Fruit fly (Drosophila melanogaster) whole organism, prepupa: ENCODE data around the gene bsk.

Experiments used
- CG10669 ChIP-seq: fragments of 200-800 bp; sonication (Bioruptor generic); optimal IDR thresholded peaks from 3 replicates; lab custom pipeline; 2018; ENCODE audit warnings: missing biosample characterization, mild to moderate bottlenecking, missing genetic modification characterization, moderate library complexity
- CG11902 ChIP-seq: fragments of 200-800 bp; sonication (Bioruptor generic); optimal IDR thresholded peaks from 3 replicates; lab custom pipeline; 2016; ENCODE audit warnings: missing biosample characterization, missing genetic modification characterization
- CG15336 ChIP-seq: fragments of 200-800 bp; sonication (Bioruptor generic); IDR thresholded peaks from 2 replicates; pipeline ENCODE4 v1.3.6; 2022; ENCODE audit warnings: missing biosample characterization, missing genetic modification characterization
- CG1621 ChIP-seq: fragments of 200-800 bp; sonication (Bioruptor generic); optimal IDR thresholded peaks from 3 replicates; lab custom pipeline; 2018; ENCODE audit warnings: missing biosample characterization, mild to moderate bottlenecking, missing genetic modification characterization
- CG3032 ChIP-seq: fragments of 200-800 bp; optimal IDR thresholded peaks from 2 replicates; lab custom pipeline; 2019; ENCODE audit warnings: missing biosample characterization, mild to moderate bottlenecking, missing genetic modification characterization, moderate library complexity
- CG32006 ChIP-seq: fragments of 200-800 bp; sonication (Bioruptor generic); optimal IDR thresholded peaks from 3 replicates; lab custom pipeline; 2017; ENCODE audit warnings: missing biosample characterization, mild to moderate bottlenecking, missing genetic modification characterization
- CG34406 ChIP-seq: fragments of 200-800 bp; sonication (Bioruptor generic); optimal IDR thresholded peaks from 3 replicates; lab custom pipeline; 2016; ENCODE audit warnings: missing biosample characterization, missing genetic modification characterization
- CG3919 ChIP-seq: fragments of 200-800 bp; sonication (Bioruptor generic); optimal IDR thresholded peaks from 3 replicates; lab custom pipeline; 2016; ENCODE audit warnings: missing biosample characterization, missing genetic modification characterization
- CG4318 ChIP-seq: fragments of 200-800 bp; sonication (Bioruptor generic); optimal IDR thresholded peaks from 3 replicates; lab custom pipeline; 2017; ENCODE audit warnings: missing biosample characterization, mild to moderate bottlenecking, missing genetic modification characterization
- CG6163 ChIP-seq: fragments of 200-800 bp; sonication (Bioruptor generic); IDR thresholded peaks from 3 replicates; pipeline ENCODE4 v1.3.6; 2022; ENCODE audit warnings: missing biosample characterization, missing genetic modification characterization
- CG6276 ChIP-seq: fragments of 200-800 bp; sonication (Bioruptor generic); optimal IDR thresholded peaks from 2 replicates; lab custom pipeline; 2017; ENCODE audit warnings: missing biosample characterization, mild to moderate bottlenecking, missing genetic modification characterization
- CG6792 ChIP-seq: fragments of 200-800 bp; sonication (Bioruptor generic); optimal IDR thresholded peaks from 3 replicates; lab custom pipeline; 2016; ENCODE audit warnings: missing biosample characterization, missing genetic modification characterization
- CG6808 ChIP-seq: fragments of 200-800 bp; sonication (Bioruptor generic); optimal IDR thresholded peaks from 3 replicates; lab custom pipeline; 2017; ENCODE audit warnings: missing biosample characterization, missing genetic modification characterization, mild to moderate bottlenecking, moderate library complexity, missing genetic modification reagents
- CG7368 ChIP-seq: fragments of 200-800 bp; sonication (Bioruptor generic); optimal IDR thresholded peaks from 3 replicates; lab custom pipeline; 2016; ENCODE audit warnings: missing biosample characterization, missing genetic modification characterization
- CG8119 ChIP-seq: fragments of 200-800 bp; sonication (Bioruptor generic); IDR thresholded peaks from 3 replicates; pipeline ENCODE4 v1.3.6; 2022; ENCODE audit warnings: missing biosample characterization, missing genetic modification characterization
- CG8632 ChIP-seq: fragments of 200-800 bp; sonication (Bioruptor generic); optimal IDR thresholded peaks from 3 replicates; lab custom pipeline; 2016; ENCODE audit warnings: missing biosample characterization, missing genetic modification characterization
- CG9139 ChIP-seq: fragments of 200-800 bp; sonication (Bioruptor generic); optimal IDR thresholded peaks from 3 replicates; lab custom pipeline; 2017; ENCODE audit warnings: missing biosample characterization, mild to moderate bottlenecking, missing genetic modification characterization
- Eip78C ChIP-seq: fragments of 200-800 bp; sonication (Bioruptor generic); peaks from one replicate; lab custom pipeline; 2016; ENCODE audit warnings: missing biosample characterization, missing genetic modification characterization
- Eip93F ChIP-seq: fragments of 200-800 bp; sonication (Bioruptor generic); optimal IDR thresholded peaks from 2 replicates; lab custom pipeline; 2016; ENCODE audit warnings: missing biosample characterization, mild to moderate bottlenecking, missing genetic modification characterization
- Hr38 ChIP-seq: sonication (Bioruptor generic); optimal IDR thresholded peaks from 2 replicates; lab custom pipeline; 2016; ENCODE audit warnings: missing biosample characterization, missing genetic modification characterization
- Hr4 ChIP-seq: fragments of 200-800 bp; sonication (Bioruptor generic); optimal IDR thresholded peaks from 3 replicates; lab custom pipeline; 2016; ENCODE audit warnings: missing biosample characterization, missing genetic modification characterization
- Lpt ChIP-seq: fragments of 200-800 bp; sonication (Bioruptor generic); optimal IDR thresholded peaks from 3 replicates; lab custom pipeline; 2016; ENCODE audit warnings: missing biosample characterization, missing genetic modification characterization
- Met ChIP-seq: fragments of 200-800 bp; sonication (Bioruptor generic); optimal IDR thresholded peaks from 3 replicates; lab custom pipeline; 2016; ENCODE audit warnings: missing biosample characterization, missing genetic modification characterization
- OdsH ChIP-seq: fragments of 200-800 bp; sonication (Bioruptor generic); optimal IDR thresholded peaks from 3 replicates; lab custom pipeline; 2016; ENCODE audit warnings: missing biosample characterization, missing genetic modification characterization
- Smox ChIP-seq: fragments of 200-800 bp; sonication (Bioruptor generic); optimal IDR thresholded peaks from 3 replicates; lab custom pipeline; 2016; ENCODE audit warnings: missing biosample characterization, missing genetic modification characterization
- Sox14 ChIP-seq: fragments of 200-800 bp; sonication (Bioruptor generic); optimal IDR thresholded peaks from 3 replicates; lab custom pipeline; 2016; ENCODE audit warnings: missing biosample characterization, missing genetic modification characterization
- Sox15 ChIP-seq: fragments of 200-800 bp; sonication (Bioruptor generic); optimal IDR thresholded peaks from 3 replicates; lab custom pipeline; 2016; ENCODE audit warnings: missing biosample characterization, missing genetic modification characterization
- cyc ChIP-seq: fragments of 200-800 bp; sonication (Bioruptor generic); optimal IDR thresholded peaks from 3 replicates; lab custom pipeline; 2016; ENCODE audit warnings: missing biosample characterization, missing genetic modification characterization
- dac ChIP-seq: fragments of 200-800 bp; sonication (Bioruptor generic); optimal IDR thresholded peaks from 2 replicates; lab custom pipeline; 2017; ENCODE audit warnings: missing biosample characterization, mild to moderate bottlenecking, missing genetic modification characterization
- dsx ChIP-seq: fragments of 200-800 bp; optimal IDR thresholded peaks from 3 replicates; lab custom pipeline; 2019; ENCODE audit warnings: missing biosample characterization, mild to moderate bottlenecking, missing genetic modification characterization, moderate library complexity; ENCODE audit not compliant: poor library complexity, severe bottlenecking
- esn ChIP-seq: fragments of 200-800 bp; sonication (Bioruptor generic); optimal IDR thresholded peaks from 2 replicates; lab custom pipeline; 2016; ENCODE audit warnings: missing biosample characterization, mild to moderate bottlenecking, missing genetic modification characterization, moderate library complexity
- fd59A ChIP-seq: fragments of 200-800 bp; sonication (Bioruptor generic); optimal IDR thresholded peaks from 2 replicates; lab custom pipeline; 2017; ENCODE audit warnings: missing biosample characterization, mild to moderate bottlenecking, missing genetic modification characterization, missing genetic modification reagents
- fd85E ChIP-seq: fragments of 200-800 bp; sonication (Bioruptor generic); optimal IDR thresholded peaks from 3 replicates; lab custom pipeline; 2016; ENCODE audit warnings: missing biosample characterization, missing genetic modification characterization
- fkh ChIP-seq: fragments of 200-800 bp; sonication (Bioruptor generic); optimal IDR thresholded peaks from 3 replicates; lab custom pipeline; 2017; ENCODE audit warnings: missing biosample characterization, mild to moderate bottlenecking, missing genetic modification characterization, moderate library complexity
- lz ChIP-seq: fragments of 200-800 bp; sonication (Bioruptor generic); optimal IDR thresholded peaks from 3 replicates; lab custom pipeline; 2016; ENCODE audit warnings: missing biosample characterization, missing genetic modification characterization
- pdm3 ChIP-seq: fragments of 200-800 bp; sonication (Bioruptor generic); optimal IDR thresholded peaks from 3 replicates; lab custom pipeline; 2016; ENCODE audit warnings: missing biosample characterization, missing genetic modification characterization
- spab ChIP-seq: fragments of 200-800 bp; sonication (Bioruptor generic); optimal IDR thresholded peaks from 2 replicates; lab custom pipeline; 2017; ENCODE audit warnings: missing biosample characterization, mild to moderate bottlenecking, missing genetic modification characterization, missing genetic modification reagents
- ss ChIP-seq, 2 experiments: fragments of 200-800 bp; sonication (Bioruptor generic); optimal IDR thresholded peaks; 2 replicates in 1 of 2; 3 replicates in 1 of 2; lab custom pipeline; 2017 to 2018; ENCODE audit warnings: mild to moderate bottlenecking in 2 of 2, missing biosample characterization in 2 of 2, missing genetic modification characterization in 2 of 2, moderate library complexity in 1 of 2
- svp ChIP-seq: fragments of 200-800 bp; sonication (Bioruptor generic); peaks from one replicate; lab custom pipeline; 2016; ENCODE audit warnings: missing biosample characterization, missing genetic modification characterization
- vri ChIP-seq: fragments of 200-800 bp; sonication (Bioruptor generic); optimal IDR thresholded peaks from 3 replicates; lab custom pipeline; 2016; ENCODE audit warnings: missing biosample characterization, mild to moderate bottlenecking, missing genetic modification characterization

Gene bsk

DNA sequence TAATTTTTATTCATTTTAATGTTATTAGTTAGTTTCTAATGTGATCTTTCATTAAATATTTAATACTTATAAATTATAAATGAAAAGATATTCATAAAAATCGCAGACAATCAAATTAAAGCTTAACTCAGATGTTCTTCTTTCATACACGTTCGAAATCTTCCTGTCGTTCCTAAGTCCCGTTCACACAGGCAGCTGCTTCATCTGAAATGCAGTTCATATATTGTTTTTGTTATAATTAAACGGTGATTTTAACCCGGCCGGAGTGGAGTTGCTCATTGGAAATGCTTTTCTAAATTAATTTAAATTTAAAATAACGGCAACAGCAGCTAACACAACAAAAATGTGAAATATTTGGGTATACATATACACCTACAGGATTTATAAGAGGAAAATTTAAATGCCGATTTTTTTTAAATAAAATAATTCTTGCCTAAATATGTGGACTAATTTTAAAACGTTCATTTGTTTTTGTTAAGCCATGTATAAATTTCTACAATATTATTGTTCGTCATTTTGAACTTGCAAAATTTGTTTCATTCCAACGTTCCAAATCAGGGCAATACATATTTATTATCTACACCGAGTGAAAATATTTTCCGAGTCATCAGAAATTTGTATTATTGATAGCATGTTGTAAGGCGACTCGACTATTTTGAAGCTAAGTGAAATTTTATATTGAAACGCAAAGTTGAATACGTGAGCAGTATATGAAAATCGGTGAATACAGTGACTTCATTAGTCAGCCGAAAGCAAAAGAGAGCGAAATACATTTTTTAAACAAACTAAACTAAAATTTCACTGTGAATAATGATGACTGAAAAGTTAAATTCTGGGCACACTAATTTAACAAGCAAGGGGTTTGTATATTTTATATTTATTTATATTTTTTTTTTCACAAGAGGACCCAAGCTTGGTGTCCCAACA is 11.3 kb downstream of the bsk start, which contains the start of gene me31B:
Gene me31B (plus strand): TSS at position 616 of the 927 bp plus-strand sequence.
- TF ChIP-seq Smox (GFP tag; lab: Kevin White, UChicago) (no peak), Lpt (GFP tag; lab: Kevin White, UChicago) (no peak), Hr4 (GFP tag; lab: Kevin White, UChicago) (no peak), fkh (GFP tag; lab: Kevin White, UChicago) (no peak), pdm3 (GFP tag; lab: Kevin White, UChicago) (no peak), Hr38 (GFP tag; lab: Kevin White, UChicago) (no peak), CG6163 (GFP tag; lab: Robert Waterston, UW) (no peak), OdsH (GFP tag; lab: Kevin White, UChicago) (no peak), CG8632 (no peak), Eip78C (GFP tag; lab: Kevin White, UChicago) (no peak), CG34406 (GFP tag; lab: Kevin White, UChicago) (no peak), Sox14 (no peak), CG3032 (tag; lab: Kevin White, UChicago) (peak; percentile 14), CG7368 (GFP tag; lab: Kevin White, UChicago) (no peak), CG3919 (GFP tag; lab: Kevin White, UChicago) (no peak), Eip93F (GFP tag; lab: Kevin White, UChicago) (peak; percentile 7), CG32006 (GFP tag; lab: Kevin White, UChicago) (no peak)

DNA sequence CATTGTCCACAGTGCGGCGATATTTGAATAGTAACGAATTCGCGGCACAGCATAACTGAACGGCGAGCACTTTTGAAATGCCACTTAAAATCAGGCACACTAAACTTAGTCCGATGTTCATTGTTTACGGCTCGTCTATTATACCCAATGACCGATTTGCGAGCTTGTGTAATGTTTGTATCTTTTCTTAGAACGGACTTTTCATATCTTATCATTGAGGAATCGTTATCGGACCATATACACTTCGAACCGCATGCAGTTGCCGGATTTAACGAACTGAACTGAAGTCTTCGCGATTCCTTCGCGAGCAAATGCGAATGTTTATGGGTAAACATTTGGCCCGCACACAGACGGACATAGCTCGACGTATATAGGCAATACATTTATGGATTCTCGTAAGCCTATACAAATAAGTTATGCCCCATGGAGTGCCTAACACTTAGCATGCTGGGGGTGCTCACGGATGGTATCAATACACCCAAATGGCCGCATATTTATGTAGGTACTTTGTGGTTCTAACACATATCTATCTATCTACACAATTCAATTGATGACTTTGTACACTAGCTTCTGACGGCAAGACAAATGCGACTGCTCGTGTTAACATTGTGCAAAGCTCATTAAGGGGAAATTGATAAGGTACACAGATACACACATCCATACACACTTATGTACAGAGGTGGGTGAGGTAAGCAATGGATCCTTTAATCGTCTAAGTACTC is 12.4 kb downstream of the bsk start, which contains the start of gene mthl15:
Gene mthl15 (minus strand): TSS at position 593 of the 722 bp plus-strand sequence.
- TF ChIP-seq fd59A (GFP tag; lab: Kevin White, UChicago) (no peak), vri (GFP tag; lab: Kevin White, UChicago) (peak; percentile 34), CG4318 (GFP tag; lab: Kevin White, UChicago) (no peak), CG8632 (no peak), Sox15 (GFP tag; lab: Kevin White, UChicago) (no peak), fd85E (GFP tag; lab: Kevin White, UChicago) (no peak), dac (no peak), pdm3 (GFP tag; lab: Kevin White, UChicago) (no peak), CG6792 (GFP tag; lab: Kevin White, UChicago) (no peak), Eip93F (GFP tag; lab: Kevin White, UChicago) (no peak), CG3919 (GFP tag; lab: Kevin White, UChicago) (no peak), spab (GFP tag; lab: Kevin White, UChicago) (no peak), esn (no peak), CG6808 (GFP tag; lab: Kevin White, UChicago) (no peak), fkh (GFP tag; lab: Kevin White, UChicago) (peak; percentile 90), dsx (no peak), CG1621 (tag; lab: Kevin White, UChicago) (no peak), ss (GFP tag; optimal IDR thresholded peaks at IDR 0.05; lab: Kevin White, UChicago) (no peak)

DNA sequence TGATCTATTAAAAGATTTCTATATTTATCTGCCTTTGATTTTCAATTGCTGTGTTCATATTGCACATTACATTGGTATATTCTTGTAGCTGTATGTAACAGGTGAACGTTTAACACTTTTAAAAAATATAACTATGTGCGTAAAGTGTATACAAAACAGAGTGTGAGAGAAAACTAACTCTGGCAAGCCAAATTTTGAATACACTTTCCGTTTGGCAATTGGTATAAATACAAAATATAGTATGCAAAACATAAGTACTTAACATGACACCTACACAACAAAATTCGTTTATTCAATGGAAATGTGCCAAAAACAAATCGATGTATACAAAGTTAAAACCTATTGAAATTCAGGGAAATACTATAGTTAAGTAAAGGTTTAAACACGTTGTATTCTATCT is 17.5 kb downstream of the bsk start:
- TF ChIP-seq CG7368 (GFP tag; lab: Kevin White, UChicago) = no peak
- TF ChIP-seq dsx = no peak
- no peak for TF ChIP-seq CG10669 (GFP tag; lab: Kevin White, UChicago)
- TF ChIP-seq CG11902 (GFP tag; lab: Kevin White, UChicago) = no peak
- no peak for TF ChIP-seq CG8119
- TF ChIP-seq dac = no peak
- TF ChIP-seq ss (GFP tag; optimal IDR thresholded peaks at IDR 0.05; lab: Kevin White, UChicago) = no peak
- TF ChIP-seq Met (GFP tag; lab: Kevin White, UChicago) = no peak
- no peak for TF ChIP-seq CG15336 (GFP tag; lab: Robert Waterston, UW)
- TF ChIP-seq svp (GFP tag; lab: Kevin White, UChicago) = no peak
- no peak for TF ChIP-seq CG9139
- TF ChIP-seq Lpt (GFP tag; lab: Kevin White, UChicago) = no peak
- no peak for TF ChIP-seq lz
- no peak for TF ChIP-seq cyc
- no peak for TF ChIP-seq CG6276
